Fruit fly (Drosophila melanogaster): ENCODE data around the gene WASp.

dm6 chr3R:28831626-28832267, at the start of gene WASp:
- TF ChIP-seq Crg-1 (GFP tag; optimal IDR thresholded peaks at IDR 0.05) = peak; percentile 24
- no peak for TF ChIP-seq CG12768 (GFP tag; optimal IDR thresholded peaks at IDR 0.05)
- TF ChIP-seq cic (GFP tag; optimal IDR thresholded peaks at IDR 0.05) = peak; percentile 14
- TF ChIP-seq CG1620 (GFP tag; optimal IDR thresholded peaks at IDR 0.05) = peak; percentile 56

All from whole organism, adult.